Fruit fly (Drosophila melanogaster) whole organism, embryonic: Measurements from ENCODE around the gene CG12106.

Experiments
- Bgb ChIP-seq: fragments of 200-800 bp; sonication (Bioruptor generic); IDR thresholded peaks from 2 replicates; pipeline ENCODE4 v1.3.6; 2022; ENCODE audit warnings: missing biosample characterization, missing genetic modification characterization; ENCODE audit not compliant: partially characterized antibody
- CG12299 ChIP-seq: fragments of 200-800 bp; sonication (Bioruptor generic); optimal IDR thresholded peaks from 2 replicates; lab custom pipeline; 2018; ENCODE audit warnings: missing biosample characterization, mild to moderate bottlenecking, missing genetic modification characterization
- CG1233 ChIP-seq: fragments of 200-800 bp; sonication (Bioruptor generic); optimal IDR thresholded peaks from 4 replicates; lab custom pipeline; 2018; ENCODE audit warnings: missing biosample characterization, mild to moderate bottlenecking, missing genetic modification characterization
- CG12769 ChIP-seq: fragments of 200-800 bp; sonication (Bioruptor generic); optimal IDR thresholded peaks from 2 replicates; lab custom pipeline; 2019; ENCODE audit warnings: missing biosample characterization, mild to moderate bottlenecking, missing genetic modification characterization, moderate library complexity
- CG14050 ChIP-seq: fragments of 200-800 bp; sonication (Bioruptor generic); IDR thresholded peaks from 3 replicates; pipeline ENCODE4 v1.3.6; 2022; ENCODE audit warnings: missing biosample characterization, missing genetic modification characterization
- CG1529 ChIP-seq: fragments of 200-800 bp; sonication (Bioruptor generic); optimal IDR thresholded peaks from 3 replicates; lab custom pipeline; 2018; ENCODE audit warnings: missing biosample characterization, missing genetic modification characterization
- CG16813 ChIP-seq: fragments of 200-800 bp; sonication (Bioruptor generic); IDR thresholded peaks from 3 replicates; pipeline ENCODE4 v1.3.6; 2022; ENCODE audit warnings: missing biosample characterization, missing genetic modification characterization; ENCODE audit not compliant: partially characterized antibody
- CG16815 ChIP-seq: fragments of 200-800 bp; sonication (Bioruptor generic); optimal IDR thresholded peaks from 3 replicates; lab custom pipeline; 2017; ENCODE audit warnings: missing biosample characterization, mild to moderate bottlenecking, missing genetic modification characterization
- CG18764 ChIP-seq: fragments of 200-800 bp; sonication (Bioruptor generic); optimal IDR thresholded peaks from 3 replicates; lab custom pipeline; 2016; ENCODE audit warnings: missing biosample characterization, missing genetic modification characterization
- CG31441 ChIP-seq: fragments of 200-800 bp; sonication (Bioruptor generic); IDR thresholded peaks from 2 replicates; pipeline ENCODE4 v1.3.6; 2022; ENCODE audit warnings: missing biosample characterization, missing genetic modification characterization
- CG3726 ChIP-seq: fragments of 200-800 bp; sonication (Bioruptor generic); IDR thresholded peaks from 3 replicates; pipeline ENCODE4, ENCODE4 v1.3.6; 2022; ENCODE audit warnings: missing biosample characterization, missing genetic modification characterization
- CG5180 ChIP-seq: fragments of 200-800 bp; sonication (Bioruptor generic); optimal IDR thresholded peaks from 3 replicates; lab custom pipeline; 2017; ENCODE audit warnings: missing biosample characterization, missing genetic modification characterization, mild to moderate bottlenecking, moderate library complexity, missing genetic modification reagents
- CG6854 ChIP-seq: fragments of 200-800 bp; sonication (Bioruptor generic); optimal IDR thresholded peaks from 3 replicates; lab custom pipeline; 2017; ENCODE audit warnings: missing biosample characterization, mild to moderate bottlenecking, missing genetic modification characterization
- CG7357 ChIP-seq: fragments of 200-800 bp; sonication (Bioruptor generic); IDR thresholded peaks from 3 replicates; pipeline ENCODE4 v1.3.6; 2022; ENCODE audit warnings: missing biosample characterization, missing genetic modification characterization
- CG8281 ChIP-seq: fragments of 200-800 bp; sonication (Bioruptor generic); optimal IDR thresholded peaks from 2 replicates; lab custom pipeline; 2018; ENCODE audit warnings: missing biosample characterization, mild to moderate bottlenecking, missing genetic modification characterization, moderate library complexity
- D19A ChIP-seq: fragments of 200-800 bp; optimal IDR thresholded peaks from 3 replicates; lab custom pipeline; 2019; ENCODE audit warnings: missing biosample characterization, mild to moderate bottlenecking, missing genetic modification characterization, moderate library complexity
- Dref ChIP-seq: fragments of 200-800 bp; sonication (Bioruptor generic); IDR thresholded peaks from 2 replicates; pipeline ENCODE4 v1.3.6; 2022; ENCODE audit warnings: missing biosample characterization, missing genetic modification characterization
- HLH3B ChIP-seq: fragments of 200-800 bp; sonication (Bioruptor generic); IDR thresholded peaks from 2 replicates; pipeline ENCODE4 v1.3.6; 2022; ENCODE audit warnings: missing biosample characterization, missing genetic modification characterization
- MESR4 ChIP-seq: fragments of 200-800 bp; sonication (Bioruptor generic); optimal IDR thresholded peaks from 2 replicates; lab custom pipeline; 2018; ENCODE audit warnings: missing biosample characterization, mild to moderate bottlenecking, missing genetic modification characterization, moderate library complexity
- MTF-1 ChIP-seq: fragments of 200-800 bp; sonication (Bioruptor generic); optimal IDR thresholded peaks from 2 replicates; lab custom pipeline; 2018; ENCODE audit warnings: missing biosample characterization, mild to moderate bottlenecking, missing genetic modification characterization, borderline replicate concordance
- Spps ChIP-seq: fragments of 200-800 bp; sonication (Bioruptor generic); optimal IDR thresholded peaks from 2 replicates; lab custom pipeline; 2018; ENCODE audit warnings: missing biosample characterization, mild to moderate bottlenecking, missing genetic modification characterization
- Trl ChIP-seq, 3 experiments: fragments of >200 bp in 2 of 3; fragments of 200-800 bp in 1 of 3; sonication (Bioruptor generic) in 1 of 3; optimal IDR thresholded peaks; 2 replicates in 1 of 3; 3 replicates in 2 of 3; lab custom pipeline; 2016 to 2017; ENCODE audit warnings: missing biosample characterization in 1 of 3, missing genetic modification characterization in 1 of 3
- abd-A ChIP-seq: fragments of 200-800 bp; sonication (Bioruptor generic); optimal IDR thresholded peaks from 3 replicates; lab custom pipeline; 2019; ENCODE audit warnings: missing biosample characterization, mild to moderate bottlenecking, missing genetic modification characterization, moderate library complexity
- ac ChIP-seq: fragments of 200-800 bp; sonication (Bioruptor generic); optimal IDR thresholded peaks from 3 replicates; lab custom pipeline; 2017; ENCODE audit warnings: missing biosample characterization, mild to moderate bottlenecking, missing genetic modification characterization
- ara ChIP-seq: fragments of 200-800 bp; sonication (Bioruptor generic); IDR thresholded peaks from 2 replicates; pipeline ENCODE4 v1.3.6; 2022; ENCODE audit warnings: missing biosample characterization, missing genetic modification characterization
- ci ChIP-seq: fragments of 200-800 bp; sonication (Bioruptor generic); IDR thresholded peaks from 3 replicates; pipeline ENCODE4 v1.3.6; 2022; ENCODE audit warnings: missing biosample characterization, missing genetic modification characterization
- corto ChIP-seq: fragments of 200-800 bp; sonication (Bioruptor generic); optimal IDR thresholded peaks from 2 replicates; lab custom pipeline; 2016; ENCODE audit warnings: missing biosample characterization, mild to moderate bottlenecking, missing genetic modification characterization, moderate library complexity
- crc ChIP-seq: fragments of 200-800 bp; sonication (Bioruptor generic); optimal IDR thresholded peaks from 2 replicates; lab custom pipeline; 2016; ENCODE audit warnings: missing biosample characterization, missing genetic modification characterization
- dati ChIP-seq: fragments of 200-800 bp; sonication (Bioruptor generic); IDR thresholded peaks from 2 replicates; pipeline ENCODE4 v1.3.6; 2022; ENCODE audit warnings: missing biosample characterization, missing genetic modification characterization
- ems ChIP-seq: fragments of 200-800 bp; sonication (Bioruptor generic); optimal IDR thresholded peaks from 3 replicates; lab custom pipeline; 2016; ENCODE audit warnings: missing biosample characterization, missing genetic modification characterization
- ewg ChIP-seq: fragments of 200-800 bp; sonication (Bioruptor generic); optimal IDR thresholded peaks from 3 replicates; lab custom pipeline; 2017; ENCODE audit warnings: mild to moderate bottlenecking, missing biosample characterization, missing genetic modification reagents, missing genetic modification characterization
- fd64A ChIP-seq: fragments of 200-800 bp; sonication (Bioruptor generic); optimal IDR thresholded peaks from 3 replicates; lab custom pipeline; 2018; ENCODE audit warnings: missing biosample characterization, mild to moderate bottlenecking, missing genetic modification characterization
- ftz-f1 ChIP-seq: fragments of 200-800 bp; sonication (Bioruptor generic); optimal IDR thresholded peaks from 2 replicates; lab custom pipeline; 2016; ENCODE audit warnings: missing biosample characterization, missing genetic modification characterization
- gsb-n ChIP-seq: fragments of 200-800 bp; sonication (Bioruptor generic); optimal IDR thresholded peaks from 3 replicates; lab custom pipeline; 2018; ENCODE audit warnings: missing biosample characterization, mild to moderate bottlenecking, missing genetic modification characterization
- kah ChIP-seq: fragments of 200-800 bp; sonication (Bioruptor generic); optimal IDR thresholded peaks from 2 replicates; lab custom pipeline; 2018; ENCODE audit warnings: missing biosample characterization, mild to moderate bottlenecking, missing genetic modification characterization
- kni ChIP-seq: fragments of 200-800 bp; sonication (Bioruptor generic); optimal IDR thresholded peaks from 3 replicates; lab custom pipeline; 2017; ENCODE audit warnings: mild to moderate bottlenecking, missing biosample characterization, missing genetic modification reagents, missing genetic modification characterization
- knrl ChIP-seq: fragments of 200-800 bp; sonication (Bioruptor generic); IDR thresholded peaks from 3 replicates; pipeline ENCODE4 v1.3.6; 2022; ENCODE audit warnings: missing biosample characterization, missing genetic modification characterization; ENCODE audit not compliant: partially characterized antibody
- lilli ChIP-seq: fragments of 200-800 bp; sonication (Bioruptor generic); optimal IDR thresholded peaks from 3 replicates; lab custom pipeline; 2016; ENCODE audit warnings: missing biosample characterization, missing genetic modification characterization
- lola ChIP-seq, 3 experiments: fragments of >200 bp in 2 of 3; fragments of 200-800 bp in 1 of 3; sonication (Bioruptor generic) in 1 of 3; optimal IDR thresholded peaks; 2 replicates each; lab custom pipeline; 2017 to 2019; ENCODE audit warnings: missing biosample characterization in 3 of 3, missing genetic modification characterization in 3 of 3, mild to moderate bottlenecking in 1 of 3, moderate library complexity in 1 of 3
- nerfin-2 ChIP-seq: fragments of 200-800 bp; sonication (Bioruptor generic); IDR thresholded peaks from 2 replicates; pipeline ENCODE4 v1.3.6; 2022; ENCODE audit warnings: missing biosample characterization, missing genetic modification characterization; ENCODE audit not compliant: partially characterized antibody
- org-1 ChIP-seq: fragments of 200-800 bp; sonication (Bioruptor generic); optimal IDR thresholded peaks from 2 replicates; lab custom pipeline; 2017; ENCODE audit warnings: missing biosample characterization, missing genetic modification characterization
- pfk ChIP-seq: fragments of 200-800 bp; sonication (Bioruptor generic); optimal IDR thresholded peaks from 2 replicates; lab custom pipeline; 2018; ENCODE audit warnings: missing biosample characterization, mild to moderate bottlenecking, missing genetic modification characterization, moderate library complexity
- repo ChIP-seq: fragments of 200-800 bp; sonication (Bioruptor generic); optimal IDR thresholded peaks from 2 replicates; lab custom pipeline; 2016; ENCODE audit warnings: missing biosample characterization, missing genetic modification characterization
- shn ChIP-seq: fragments of 200-800 bp; sonication (Bioruptor generic); optimal IDR thresholded peaks from 3 replicates; lab custom pipeline; 2016; ENCODE audit warnings: missing biosample characterization, missing genetic modification characterization
- slp2 ChIP-seq: fragments of 200-800 bp; sonication (Bioruptor generic); optimal IDR thresholded peaks from 2 replicates; lab custom pipeline; 2016; ENCODE audit warnings: missing biosample characterization, missing genetic modification characterization
- sqz ChIP-seq: fragments of 200-800 bp; sonication (Bioruptor generic); optimal IDR thresholded peaks from 3 replicates; lab custom pipeline; 2018; ENCODE audit warnings: missing biosample characterization, mild to moderate bottlenecking, missing genetic modification characterization
- tap ChIP-seq: fragments of 200-800 bp; optimal IDR thresholded peaks from 3 replicates; lab custom pipeline; 2019; ENCODE audit warnings: missing biosample characterization, mild to moderate bottlenecking, missing genetic modification characterization, moderate library complexity
- wek ChIP-seq: fragments of 200-800 bp; sonication (Bioruptor generic); optimal IDR thresholded peaks from 3 replicates; lab custom pipeline; 2018; ENCODE audit warnings: missing biosample characterization, mild to moderate bottlenecking, missing genetic modification characterization, moderate library complexity
- zfh1 ChIP-seq: fragments of 200-800 bp; sonication (Bioruptor generic); IDR thresholded peaks from 3 replicates; pipeline ENCODE4 v1.3.6; 2022; ENCODE audit warnings: missing biosample characterization, missing genetic modification characterization
- zfh2 ChIP-seq: fragments of 200-800 bp; sonication (Bioruptor generic); optimal IDR thresholded peaks from 2 replicates; lab custom pipeline; 2016; ENCODE audit warnings: missing biosample characterization, missing genetic modification characterization

Gene CG12106

dm6 chrX:9152127-9152598 is 41.5 kb upstream of the CG12106 start (continued):
- TF ChIP-seq Bgb (GFP tag; lab: Robert Waterston, UW), result 0 out of 2 replicates have a peak, but pooled peaks have one; percentile 30
- TF ChIP-seq Spps (tag; lab: Kevin White, UChicago), result no peak
- TF ChIP-seq knrl, result no peak
- peak; percentile 53; the same call in 1 of the 2 replicates for TF ChIP-seq HLH3B
- TF ChIP-seq lola (GFP tag; optimal IDR thresholded peaks at IDR 0.05; lab: Kevin White, UChicago), result no peak
- TF ChIP-seq tap (tag; lab: Kevin White, UChicago), result no peak
- TF ChIP-seq CG12299, result no peak
- peak; percentile 22; the same call in 1 of the 2 replicates for TF ChIP-seq nerfin-2 (GFP tag; lab: Robert Waterston, UW)
- no peak for TF ChIP-seq CG1233
- no peak for TF ChIP-seq CG7357
- peak; percentile 76 for TF ChIP-seq kni (GFP tag; lab: Kevin White, UChicago)
- TF ChIP-seq ems (GFP tag; lab: Kevin White, UChicago), result no peak
- TF ChIP-seq abd-A, result no peak
- TF ChIP-seq slp2 (GFP tag; lab: Kevin White, UChicago), result no peak
- peak; percentile 36 for TF ChIP-seq CG5180 (GFP tag; lab: Kevin White, UChicago)
- no peak for TF ChIP-seq CG3726 (GFP tag; lab: Robert Waterston, UW)
- no peak for TF ChIP-seq crc
- peak; percentile 73; the same call in 2 of the 3 replicates for TF ChIP-seq ci (GFP tag; lab: Robert Waterston, UW)
- TF ChIP-seq CG18764 (GFP tag; lab: Kevin White, UChicago), result no peak
- TF ChIP-seq shn (GFP tag; lab: Kevin White, UChicago), result no peak
- TF ChIP-seq zfh2 (GFP tag; lab: Kevin White, UChicago), result no peak
- no peak for TF ChIP-seq org-1 (GFP tag; lab: Kevin White, UChicago)
- no peak for TF ChIP-seq gsb-n
- TF ChIP-seq sqz (GFP tag; lab: Kevin White, UChicago), result peak; percentile 83
- TF ChIP-seq Dref (GFP tag; lab: Robert Waterston, UW), result no peak
- no peak for TF ChIP-seq wek
- no peak for TF ChIP-seq kah
- no peak for TF ChIP-seq CG8281 (tag; lab: Kevin White, UChicago)
- no peak for TF ChIP-seq CG16815 (GFP tag; lab: Kevin White, UChicago)
- peak; percentile 42 for TF ChIP-seq lilli (GFP tag; lab: Kevin White, UChicago)
- TF ChIP-seq ara (GFP tag; lab: Robert Waterston, UW), result no peak
- TF ChIP-seq CG6854 (GFP tag; lab: Kevin White, UChicago), result no peak
- TF ChIP-seq CG1529 (GFP tag; lab: Kevin White, UChicago), result no peak
- no peak for TF ChIP-seq Trl (optimal IDR thresholded peaks at IDR 0.05; lab: Kevin White, UChicago)
- TF ChIP-seq Trl (GFP tag; optimal IDR thresholded peaks at IDR 0.05; lab: Kevin White, UChicago), result no peak
- peak; percentile 49; the same call in 1 of the 3 replicates for TF ChIP-seq zfh1 (GFP tag; lab: Robert Waterston, UW)
- no peak for TF ChIP-seq ac (GFP tag; lab: Kevin White, UChicago)
- no peak for TF ChIP-seq CG16813 (GFP tag; lab: Robert Waterston, UW)
- no peak for TF ChIP-seq CG14050 (GFP tag; lab: Robert Waterston, UW)
- TF ChIP-seq pfk (GFP tag; lab: Kevin White, UChicago), result no peak
- 0 out of 2 replicates have a peak, but pooled peaks have one; percentile 14 for TF ChIP-seq CG31441 (GFP tag; lab: Robert Waterston, UW)
- no peak for TF ChIP-seq MTF-1 (GFP tag; lab: Kevin White, UChicago)
- TF ChIP-seq fd64A (GFP tag; lab: Kevin White, UChicago), result no peak
- no peak for TF ChIP-seq ewg (GFP tag; lab: Kevin White, UChicago)
- TF ChIP-seq MESR4 (GFP tag; lab: Kevin White, UChicago), result peak; percentile 40
- no peak for TF ChIP-seq repo (GFP tag; lab: Kevin White, UChicago)
- TF ChIP-seq D19A (tag; lab: Kevin White, UChicago), result no peak
- TF ChIP-seq CG12769, result no peak
- peak; percentile 10 for TF ChIP-seq corto (GFP tag; lab: Kevin White, UChicago)
- TF ChIP-seq dati (GFP tag; lab: Robert Waterston, UW), result no peak
- TF ChIP-seq ftz-f1 (GFP tag; lab: Kevin White, UChicago), result peak; percentile 96
